Worm (Caenorhabditis elegans): ENCODE data around the gene msp-56.

Gene msp-56

DNA sequence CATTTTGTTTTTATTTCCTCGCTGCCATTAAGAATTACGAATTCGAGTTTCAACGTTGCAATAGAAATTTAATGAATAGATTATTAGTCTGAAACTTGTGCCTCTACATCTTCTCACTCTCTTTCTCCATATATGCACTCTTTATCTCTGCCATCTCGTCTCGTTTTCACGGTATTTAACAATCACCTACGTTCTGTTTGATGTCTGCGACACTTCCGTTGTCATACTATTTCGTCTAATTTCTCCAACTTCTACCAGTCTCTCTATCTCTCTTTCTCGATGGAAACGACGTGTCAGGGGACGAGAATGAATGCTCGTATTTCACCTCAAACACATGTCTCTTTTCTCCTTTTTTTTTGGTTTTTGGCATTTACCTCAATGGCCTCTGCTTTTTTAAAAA is 32.5 kb downstream of the msp-56 start (continued):
- peak; percentile 39 for TF ChIP-seq swsn-7 (tag; optimal IDR thresholded peaks at IDR 0.05)
- no peak for TF ChIP-seq nhr-90 (tag; optimal IDR thresholded peaks at IDR 0.05; ENCODE audit: poor library complexity)
- TF ChIP-seq sup-37 (GFP tag; optimal IDR thresholded peaks at IDR 0.05): no peak
- no peak for TF ChIP-seq jun-1 (tag; optimal IDR thresholded peaks at IDR 0.05)
- TF ChIP-seq unc-30 (tag; optimal IDR thresholded peaks at IDR 0.05): no peak
- no peak for TF ChIP-seq aly-2 (tag; optimal IDR thresholded peaks at IDR 0.05)
- no peak for TF ChIP-seq F16B12.6 (tag; optimal IDR thresholded peaks at IDR 0.05)
- peak; percentile 19 for TF ChIP-seq ztf-4 (tag; optimal IDR thresholded peaks at IDR 0.05)
- TF ChIP-seq Y116A8C.19 (tag; optimal IDR thresholded peaks at IDR 0.05; ENCODE audit: borderline replicate concordance): no peak
- TF ChIP-seq C34B4.2 (tag; optimal IDR thresholded peaks at IDR 0.05): no peak
- no peak for TF ChIP-seq hpl-2 (GFP tag; optimal IDR thresholded peaks at IDR 0.05)
- TF ChIP-seq egl-13 (tag; optimal IDR thresholded peaks at IDR 0.05): no peak
- TF ChIP-seq nhr-28 (tag; optimal IDR thresholded peaks at IDR 0.05): no peak
- peak; percentile 24 for TF ChIP-seq lir-3 (tag; optimal IDR thresholded peaks at IDR 0.05; ENCODE audit: poor library complexity)
- no peak for TF ChIP-seq ceh-8 (GFP tag; optimal IDR thresholded peaks at IDR 0.05)
- TF ChIP-seq snu-23 (GFP tag; optimal IDR thresholded peaks at IDR 0.05): peak; percentile 73
- no peak for TF ChIP-seq lin-13 (GFP tag; optimal IDR thresholded peaks at IDR 0.05)
- TF ChIP-seq rnt-1 (tag; optimal IDR thresholded peaks at IDR 0.05): peak; percentile 49
- peak; percentile 63 for TF ChIP-seq mep-1 (tag; optimal IDR thresholded peaks at IDR 0.05)
- TF ChIP-seq nhr-47 (tag; optimal IDR thresholded peaks at IDR 0.05): peak; percentile 38
- no peak for TF ChIP-seq unc-130 (tag; optimal IDR thresholded peaks at IDR 0.05)
- no peak for TF ChIP-seq nhr-237 (tag; optimal IDR thresholded peaks at IDR 0.05)
- no peak for TF ChIP-seq fkh-10 (GFP tag; optimal IDR thresholded peaks at IDR 0.05)
- TF ChIP-seq vab-15 (tag; optimal IDR thresholded peaks at IDR 0.05): no peak
- no peak for TF ChIP-seq sptf-1 (tag; optimal IDR thresholded peaks at IDR 0.05)
- no peak for TF ChIP-seq tlp-1 (tag; optimal IDR thresholded peaks at IDR 0.05)
- TF ChIP-seq mdl-1 (tag; optimal IDR thresholded peaks at IDR 0.05): peak in 1 of 2 experiments; percentile 54
- no peak for TF ChIP-seq efl-3 (GFP tag; optimal IDR thresholded peaks at IDR 0.05)
- no peak for TF ChIP-seq lin-15B (tag; optimal IDR thresholded peaks at IDR 0.05)
- no peak for TF ChIP-seq pqm-1 (tag; optimal IDR thresholded peaks at IDR 0.05)
- TF ChIP-seq elt-3 (tag; optimal IDR thresholded peaks at IDR 0.05): peak in 1 of 6 experiments; percentile 6
- no peak for TF ChIP-seq sox-4 (tag; optimal IDR thresholded peaks at IDR 0.05)
- no peak for TF ChIP-seq egl-27 (tag; optimal IDR thresholded peaks at IDR 0.05)
- TF ChIP-seq fkh-4 (tag; optimal IDR thresholded peaks at IDR 0.05; ENCODE audit: borderline replicate concordance): no peak
- TF ChIP-seq unc-62 (GFP tag; optimal IDR thresholded peaks at IDR 0.05): no peak
- TF ChIP-seq hlh-17 (GFP tag; optimal IDR thresholded peaks at IDR 0.05; ENCODE audit: borderline replicate concordance): no peak
- no peak for TF ChIP-seq pag-3 (tag; optimal IDR thresholded peaks at IDR 0.05; ENCODE audit: borderline replicate concordance, insufficient read depth)
- peak; percentile 43 to 60 for TF ChIP-seq lin-35 (GFP tag; optimal IDR thresholded peaks at IDR 0.05)
- TF ChIP-seq dpl-1 (GFP tag; optimal IDR thresholded peaks at IDR 0.05): peak in 2 of 3 experiments; percentile 10 to 38
- no peak for TF ChIP-seq nhr-11 (tag; optimal IDR thresholded peaks at IDR 0.05)
- peak; percentile 62 for TF ChIP-seq unc-86 (tag; optimal IDR thresholded peaks at IDR 0.05)
- TF ChIP-seq hlh-4 (tag; optimal IDR thresholded peaks at IDR 0.05): no peak

DNA sequence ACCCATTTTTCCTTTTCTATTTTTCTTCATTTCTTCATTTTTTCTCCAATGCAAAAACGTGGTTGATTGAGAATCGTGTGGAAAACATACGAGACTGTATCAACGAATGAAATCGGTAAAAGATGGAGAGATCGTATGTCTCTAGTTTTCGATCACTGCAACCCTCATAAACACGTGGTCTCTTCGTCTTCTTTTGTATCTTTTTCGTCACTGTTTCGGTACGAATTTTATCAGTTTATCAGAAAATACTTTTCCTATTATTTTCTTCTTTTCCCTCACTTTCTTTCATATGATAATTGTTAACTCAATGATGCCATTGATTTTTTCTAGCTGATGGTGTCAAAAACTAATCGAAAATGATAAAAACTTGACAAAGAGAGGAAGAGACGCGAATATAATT is 34.3 kb downstream of the msp-56 start:
- TF ChIP-seq mef-2 (tag; optimal IDR thresholded peaks at IDR 0.05): no peak
- peak; percentile 91 for TF ChIP-seq nhr-85 (tag)
- peak; percentile 79 for TF ChIP-seq lin-14 (GFP tag; optimal IDR thresholded peaks at IDR 0.05)
- no peak for TF ChIP-seq ceh-63 (GFP tag; optimal IDR thresholded peaks at IDR 0.05)
- TF ChIP-seq mep-1 (tag; optimal IDR thresholded peaks at IDR 0.05): peak; percentile 51
- TF ChIP-seq lin-35 (GFP tag; optimal IDR thresholded peaks at IDR 0.05): peak in 1 of 2 experiments; percentile 71
- peak in 1 of 2 experiments; percentile 65 for TF ChIP-seq mdl-1 (tag; optimal IDR thresholded peaks at IDR 0.05)
- peak; percentile 94 for TF ChIP-seq nhr-20 (tag; optimal IDR thresholded peaks at IDR 0.05)
- TF ChIP-seq isw-1 (GFP tag; IDR thresholded peaks at IDR 0.05): no peak
- peak; percentile 64 for TF ChIP-seq nhr-90 (tag; optimal IDR thresholded peaks at IDR 0.05; ENCODE audit: poor library complexity)
- TF ChIP-seq C16A3.4 (tag; optimal IDR thresholded peaks at IDR 0.05): peak; percentile 45
- TF ChIP-seq nhr-19 (GFP tag; conservative IDR thresholded peaks at IDR 0.05): peak; percentile 32
- no peak for TF ChIP-seq ceh-82 (tag; optimal IDR thresholded peaks at IDR 0.05)
- TF ChIP-seq lsy-2 (tag; optimal IDR thresholded peaks at IDR 0.05): peak in 1 of 2 experiments; percentile 10
- TF ChIP-seq blmp-1 (tag; optimal IDR thresholded peaks at IDR 0.05): peak; percentile 89
- TF ChIP-seq nhr-47 (tag; optimal IDR thresholded peaks at IDR 0.05): peak; percentile 3
- peak; percentile 71 for TF ChIP-seq nhr-71 (tag; optimal IDR thresholded peaks at IDR 0.05)

Measured in whole organism, L1 larva.